Worm (Caenorhabditis elegans) whole organism, L4 larva: ENCODE measurements around the gene glr-7.

ENCODE experiments used
- F49E8.2 ChIP-seq: sonication (generic microtip); optimal IDR thresholded peaks from 2 replicates; lab custom pipeline; 2016; ENCODE audit warnings: missing compliant biosample characterization, mild to moderate bottlenecking, missing genetic modification characterization, borderline replicate concordance
- ZK546.5 ChIP-seq, 2 experiments: sonication (generic microtip); optimal IDR thresholded peaks; 2 replicates each; lab custom pipeline; 2017; ENCODE audit warnings: missing biosample characterization in 2 of 2, missing genetic modification characterization in 2 of 2
- dve-1 ChIP-seq: sonication (generic microtip); optimal IDR thresholded peaks from 2 replicates; lab custom pipeline; 2017; ENCODE audit warnings: antibody characterized with exemption, mild to moderate bottlenecking, missing genetic modification characterization, missing compliant biosample characterization; ENCODE audit not compliant: insufficient read depth
- fkh-10 ChIP-seq: fragments of 150-350 bp; optimal IDR thresholded peaks from 2 replicates; lab custom pipeline; 2014; ENCODE audit warnings: missing biosample characterization, missing genetic modification reagents, missing genetic modification characterization
- lin-1 ChIP-seq: fragments of 200-800 bp; sonication (Bioruptor generic); IDR thresholded peaks from 2 replicates; pipeline ENCODE4 v1.3.6; 2022; ENCODE audit warnings: missing genetic modification reagents, missing genetic modification characterization, missing compliant biosample characterization
- lin-39 ChIP-seq: fragments of 150-350 bp; optimal IDR thresholded peaks from 2 replicates; lab custom pipeline; 2014; ENCODE audit warnings: missing biosample characterization, missing genetic modification reagents, missing genetic modification characterization
- mep-1 ChIP-seq: fragments of 150-350 bp; sonication (generic microtip); optimal IDR thresholded peaks from 3 replicates; lab custom pipeline; 2014; ENCODE audit warnings: missing biosample characterization, missing genetic modification characterization
- nhr-111 ChIP-seq: fragments of 200-800 bp; sonication (Bioruptor generic); optimal IDR thresholded peaks from 2 replicates; lab custom pipeline; 2018; ENCODE audit warnings: mild to moderate bottlenecking, missing genetic modification characterization, missing compliant biosample characterization
- nhr-237 ChIP-seq: sonication (generic microtip); optimal IDR thresholded peaks from 2 replicates; lab custom pipeline; 2017; ENCODE audit warnings: missing biosample characterization, missing genetic modification characterization
- pha-4 ChIP-seq, 2 experiments: fragments of 150-350 bp in 1 of 2; fragments of 200-800 bp in 1 of 2; sonication (Bioruptor generic) in 1 of 2; IDR thresholded peaks in 1 of 2; optimal IDR thresholded peaks in 1 of 2; 2 replicates each; pipeline versions ENCODE4 v1.3.6 to Lab custom; 2014 to 2022; ENCODE audit warnings: missing genetic modification characterization in 2 of 2, missing genetic modification reagents in 2 of 2, missing biosample characterization in 1 of 2, missing compliant biosample characterization in 1 of 2
- unc-39 ChIP-seq: sonication (generic microtip); optimal IDR thresholded peaks from 2 replicates; lab custom pipeline; 2017; ENCODE audit warnings: missing biosample characterization, missing genetic modification characterization
- unc-62 ChIP-seq, 3 experiments: fragments of 150-350 bp in 1 of 3; sonication (generic microtip); optimal IDR thresholded peaks in 2 of 3; peaks in 1 of 3; 1 replicate in 1 of 3; 2 replicates in 2 of 3; lab custom pipeline; 2014 to 2017; ENCODE audit warnings: missing biosample characterization in 3 of 3, missing genetic modification characterization in 3 of 3, missing genetic modification reagents in 3 of 3, missing genotype in 1 of 3
- zfp-2 ChIP-seq: sonication (generic microtip); optimal IDR thresholded peaks from 2 replicates; lab custom pipeline; 2016; ENCODE audit warnings: mild to moderate bottlenecking, missing genetic modification characterization, missing compliant biosample characterization
- ztf-11 ChIP-seq: fragments of 150-350 bp; optimal IDR thresholded peaks from 2 replicates; lab custom pipeline; 2014; ENCODE audit warnings: missing biosample characterization, missing genetic modification characterization

DNA sequence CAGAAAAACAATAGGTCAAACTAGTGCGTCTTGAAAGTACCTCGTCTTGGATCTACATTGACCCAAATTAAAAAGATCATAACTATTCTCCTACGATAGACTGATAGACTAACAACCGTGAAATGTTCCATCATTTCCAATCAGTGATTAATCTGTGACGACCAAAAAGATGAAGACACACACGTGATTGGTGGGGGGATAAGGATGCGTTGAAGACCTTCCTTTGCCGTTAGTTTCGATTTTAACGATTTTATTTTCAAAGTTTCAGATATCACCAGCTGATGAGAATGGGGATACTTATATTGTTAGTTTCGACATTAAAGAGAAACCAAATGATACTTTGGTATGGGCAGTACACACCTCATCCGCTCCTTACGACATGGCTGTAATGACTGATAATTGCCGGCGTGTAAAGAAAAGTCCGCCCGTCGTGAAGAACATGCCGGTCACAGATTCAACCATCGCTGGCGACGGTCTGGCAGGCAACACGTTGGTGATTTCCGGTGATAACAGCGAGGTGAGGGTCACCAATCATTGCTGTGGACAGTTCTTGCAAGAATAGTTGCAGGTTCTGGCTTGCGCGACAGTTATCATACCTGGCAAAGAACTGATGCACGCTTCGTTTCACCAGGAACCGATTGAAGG lies 32.6 kb downstream of the glr-7 start:
- TF ChIP-seq fkh-10: no peak
- no peak for TF ChIP-seq lin-39 (tag; lab: Kevin White, UChicago)
- TF ChIP-seq lin-1 (GFP tag; lab: Robert Waterston, UW): no peak
- no peak for TF ChIP-seq ztf-11 (tag; lab: Kevin White, UChicago)
- TF ChIP-seq pha-4 (GFP tag; IDR thresholded peaks at IDR 0.05; lab: Robert Waterston, UW): no peak
- TF ChIP-seq pha-4 (tag; optimal IDR thresholded peaks at IDR 0.05; lab: Kevin White, UChicago): no peak
- TF ChIP-seq unc-62 (GFP tag; optimal IDR thresholded peaks at IDR 0.05 in 1 of 2; lab: Kevin White, UChicago): no peak
- no peak for TF ChIP-seq unc-62 (tag; optimal IDR thresholded peaks at IDR 0.05; lab: Kevin White, UChicago)
- no peak for TF ChIP-seq zfp-2 (tag; lab: Kevin White, UChicago)
- TF ChIP-seq nhr-111 (GFP tag; lab: Kevin White, UChicago): no peak
- TF ChIP-seq ZK546.5 (tag; optimal IDR thresholded peaks at IDR 0.05; lab: Kevin White, UChicago): no peak
- no peak for TF ChIP-seq F49E8.2 (tag; lab: Kevin White, UChicago)
- no peak for TF ChIP-seq mep-1 (tag; lab: Kevin White, UChicago)
- no peak for TF ChIP-seq nhr-237
- TF ChIP-seq unc-39 (tag; lab: Kevin White, UChicago): no peak
- no peak for TF ChIP-seq dve-1
